Worm (Caenorhabditis elegans) whole organism, L1 larva: Measurements from ENCODE around the gene srsx-36.

ENCODE experiments used
- C04F5.9 ChIP-seq: sonication (generic microtip); optimal IDR thresholded peaks from 2 replicates; lab custom pipeline; 2016; ENCODE audit warnings: missing genetic modification characterization, missing compliant biosample characterization
- C34B4.2 ChIP-seq: sonication (generic microtip); optimal IDR thresholded peaks from 2 replicates; lab custom pipeline; 2017; ENCODE audit warnings: mild to moderate bottlenecking, missing genetic modification characterization, missing compliant biosample characterization
- Y116A8C.19 ChIP-seq: sonication (generic microtip); optimal IDR thresholded peaks from 2 replicates; lab custom pipeline; 2016; ENCODE audit warnings: missing compliant biosample characterization, missing genetic modification characterization, borderline replicate concordance
- alr-1 ChIP-seq: fragments of 200-800 bp; sonication (Bioruptor generic); optimal IDR thresholded peaks from 2 replicates; lab custom pipeline; 2018; ENCODE audit warnings: borderline replicate concordance, mild to moderate bottlenecking, missing genetic modification characterization, missing compliant biosample characterization
- aly-2 ChIP-seq: fragments of 150-350 bp; optimal IDR thresholded peaks from 2 replicates; lab custom pipeline; 2014; ENCODE audit warnings: missing biosample characterization, missing genetic modification characterization
- blmp-1 ChIP-seq: fragments of 150-350 bp; optimal IDR thresholded peaks from 2 replicates; lab custom pipeline; 2014; ENCODE audit warnings: missing biosample characterization, missing genetic modification characterization
- ceh-63 ChIP-seq: fragments of 200-800 bp; sonication (Bioruptor generic); optimal IDR thresholded peaks from 2 replicates; lab custom pipeline; 2018; ENCODE audit warnings: mild to moderate bottlenecking, missing genetic modification characterization, missing compliant biosample characterization
- ces-1 ChIP-seq: fragments of 150-350 bp; optimal IDR thresholded peaks from 2 replicates; lab custom pipeline; 2014; ENCODE audit warnings: missing biosample characterization, missing genetic modification reagents, missing genetic modification characterization
- dsc-1 ChIP-seq: sonication (generic microtip); optimal IDR thresholded peaks from 2 replicates; lab custom pipeline; 2016; ENCODE audit warnings: mild to moderate bottlenecking, missing genetic modification characterization, missing compliant biosample characterization
- efl-1 ChIP-seq, 4 experiments: fragments of 150-350 bp; optimal IDR thresholded peaks in 3 of 4; peaks in 1 of 4; 1 replicate in 1 of 4; 2 replicates in 3 of 4; lab custom pipeline; 2014; ENCODE audit warnings: missing biosample characterization in 2 of 4, missing genetic modification characterization in 2 of 4, missing genetic modification reagents in 2 of 4
- efl-3 ChIP-seq: fragments of 200-800 bp; sonication (Bioruptor generic); optimal IDR thresholded peaks from 2 replicates; lab custom pipeline; 2018; ENCODE audit warnings: mild to moderate bottlenecking, missing genetic modification characterization, missing compliant biosample characterization
- elt-2 ChIP-seq: sonication (generic microtip); optimal IDR thresholded peaks from 2 replicates; lab custom pipeline; 2016; ENCODE audit warnings: missing genetic modification characterization, mild to moderate bottlenecking, inconsistent platforms, missing compliant biosample characterization, missing genetic modification reagents
- fkh-4 ChIP-seq: sonication (generic microtip); optimal IDR thresholded peaks from 2 replicates; lab custom pipeline; 2016; ENCODE audit warnings: missing compliant biosample characterization, missing genetic modification characterization, borderline replicate concordance
- fos-1 ChIP-seq: fragments of 150-350 bp; optimal IDR thresholded peaks from 2 replicates; lab custom pipeline; 2014; ENCODE audit warnings: missing biosample characterization, missing genetic modification characterization
- hlh-4 ChIP-seq: sonication (generic microtip); optimal IDR thresholded peaks from 2 replicates; lab custom pipeline; 2016; ENCODE audit warnings: mild to moderate bottlenecking, missing genetic modification characterization, missing compliant biosample characterization
- isw-1 ChIP-seq: fragments of 200-800 bp; sonication (Bioruptor generic); IDR thresholded peaks from 2 replicates; pipeline ENCODE4 v1.3.6; 2022; ENCODE audit warnings: missing genetic modification characterization, missing compliant biosample characterization
- jun-1 ChIP-seq: fragments of 150-350 bp; optimal IDR thresholded peaks from 2 replicates; lab custom pipeline; 2014; ENCODE audit warnings: missing biosample characterization, missing genetic modification reagents, missing genetic modification characterization
- lin-15B ChIP-seq: fragments of 150-350 bp; sonication (generic microtip); optimal IDR thresholded peaks from 3 replicates; lab custom pipeline; 2014; ENCODE audit warnings: missing biosample characterization, missing genetic modification characterization
- lin-39 ChIP-seq: fragments of 150-350 bp; optimal IDR thresholded peaks from 2 replicates; lab custom pipeline; 2014; ENCODE audit warnings: missing biosample characterization, missing genetic modification reagents, missing genetic modification characterization
- lir-3 ChIP-seq: sonication (generic microtip); optimal IDR thresholded peaks from 2 replicates; lab custom pipeline; 2016; ENCODE audit warnings: mild to moderate bottlenecking, missing genetic modification characterization, moderate library complexity, missing compliant biosample characterization; ENCODE audit not compliant: poor library complexity
- lsy-2 ChIP-seq, 2 experiments: fragments of 150-350 bp; optimal IDR thresholded peaks; 2 replicates each; lab custom pipeline; 2014; ENCODE audit warnings: missing biosample characterization in 2 of 2, missing genetic modification characterization in 2 of 2
- mef-2 ChIP-seq: fragments of 150-350 bp; optimal IDR thresholded peaks from 2 replicates; lab custom pipeline; 2014; ENCODE audit warnings: missing biosample characterization, missing genetic modification characterization
- nhr-20 ChIP-seq: sonication (generic microtip); optimal IDR thresholded peaks from 2 replicates; lab custom pipeline; 2016; ENCODE audit warnings: mild to moderate bottlenecking, missing genetic modification characterization, missing compliant biosample characterization
- nhr-28 ChIP-seq: fragments of 150-350 bp; optimal IDR thresholded peaks from 2 replicates; lab custom pipeline; 2014; ENCODE audit warnings: missing biosample characterization, missing genetic modification characterization
- nhr-71 ChIP-seq: sonication (generic microtip); optimal IDR thresholded peaks from 2 replicates; lab custom pipeline; 2016; ENCODE audit warnings: mild to moderate bottlenecking, missing genetic modification characterization, moderate library complexity, missing compliant biosample characterization
- pax-3 ChIP-seq: fragments of 200-800 bp; sonication (Bioruptor generic); optimal IDR thresholded peaks from 2 replicates; lab custom pipeline; 2018; ENCODE audit warnings: mild to moderate bottlenecking, missing genetic modification characterization, moderate library complexity, missing compliant biosample characterization
- skn-1 ChIP-seq: fragments of 150-350 bp; optimal IDR thresholded peaks from 2 replicates; lab custom pipeline; 2014; ENCODE audit warnings: missing biosample characterization, missing genetic modification characterization
- snu-23 ChIP-seq: sonication (generic microtip); optimal IDR thresholded peaks from 2 replicates; lab custom pipeline; 2016; ENCODE audit warnings: missing genetic modification characterization, missing compliant biosample characterization
- sox-4 ChIP-seq: sonication (generic microtip); optimal IDR thresholded peaks from 2 replicates; lab custom pipeline; 2016; ENCODE audit warnings: missing genetic modification characterization, missing compliant biosample characterization
- tbx-2 ChIP-seq: sonication (generic microtip); optimal IDR thresholded peaks from 2 replicates; lab custom pipeline; 2016; ENCODE audit warnings: missing genetic modification characterization, missing compliant biosample characterization
- unc-30 ChIP-seq: sonication (generic microtip); optimal IDR thresholded peaks from 2 replicates; lab custom pipeline; 2017; ENCODE audit warnings: missing biosample characterization, missing genetic modification characterization
- vab-15 ChIP-seq: sonication (generic microtip); optimal IDR thresholded peaks from 2 replicates; lab custom pipeline; 2017; ENCODE audit warnings: missing genotype, mild to moderate bottlenecking, missing genetic modification characterization, missing compliant biosample characterization
- ztf-11 ChIP-seq, 2 experiments: sonication (generic microtip); optimal IDR thresholded peaks; 2 replicates each; lab custom pipeline; 2016 to 2017; ENCODE audit warnings: missing genetic modification characterization in 2 of 2, missing biosample characterization in 1 of 2, missing compliant biosample characterization in 1 of 2

Gene srsx-36

ce11 chrV:15809543-15809942 lies at the start of gene srsx-36:
Gene srsx-36 (minus strand): TSS chrV:15809643.
- TF ChIP-seq mef-2 (tag; lab: Kevin White, UChicago) (no peak), efl-1 (optimal IDR thresholded peaks at IDR 0.05; lab: Kevin White, UChicago) (no peak), efl-1 (GFP tag; optimal IDR thresholded peaks at IDR 0.05 in 1 of 2; lab: Kevin White, UChicago) (no peak)

ce11 chrV:15858292-15858691 lies 48.8 kb upstream of the srsx-36 start, which contains the start of gene srh-148:
Gene srh-148 (minus strand): TSS chrV:15858392.
- TF ChIP-seq fkh-4 (tag; lab: Kevin White, UChicago) = no peak
- peak; percentile 20 for TF ChIP-seq hlh-4

ce11 chrV:15850276-15850811 lies 40.9 kb upstream of the srsx-36 start, which contains the start of gene srh-147:
Gene srh-147 (minus strand): TSS chrV:15850326.
- TF ChIP-seq hlh-4 = peak; percentile 92
- TF ChIP-seq, all 84 proteins: peak for 1; not testable (repeated sequence) for 83

ce11 chrV:15841095-15841494 lies 31.7 kb upstream of the srsx-36 start, which contains the start of gene srh-149:
Gene srh-149 (minus strand): TSS chrV:15841195.
- TF ChIP-seq hlh-4 (peak; percentile 50), C04F5.9 (no peak)

ce11 chrV:15833622-15834021 lies 24.2 kb upstream of the srsx-36 start, which contains the start of gene srbc-54:
Gene srbc-54 (minus strand): TSS chrV:15833722.
- TF ChIP-seq Y116A8C.19 (no peak), nhr-20 (no peak), lin-15B (tag; lab: Kevin White, UChicago) (no peak), elt-2 (tag; lab: Kevin White, UChicago) (no peak), unc-30 (tag; lab: Kevin White, UChicago) (no peak), fos-1 (tag; lab: Kevin White, UChicago) (no peak), efl-3 (GFP tag; lab: Kevin White, UChicago) (no peak), isw-1 (GFP tag; lab: Robert Waterston, UW) (no peak), lsy-2 (tag; optimal IDR thresholded peaks at IDR 0.05; lab: Kevin White, UChicago) (no peak), jun-1 (tag; lab: Kevin White, UChicago) (no peak)
- TF ChIP-seq, all 84 proteins: peak for 0

ce11 chrV:15831586-15831985 lies 22.1 kb upstream of the srsx-36 start, which contains the start of gene srbc-56:
Gene srbc-56 (minus strand): TSS chrV:15831686.
- no peak for TF ChIP-seq lin-39 (tag; lab: Kevin White, UChicago)
- TF ChIP-seq C34B4.2 = no peak

- no peak for TF ChIP-seq sox-4 (tag; lab: Kevin White, UChicago)
- no peak for TF ChIP-seq lir-3 (tag; lab: Kevin White, UChicago)
- no peak for TF ChIP-seq pax-3 (tag; lab: Kevin White, UChicago)
- no peak for TF ChIP-seq aly-2
- TF ChIP-seq vab-15 = no peak
- TF ChIP-seq dsc-1 (tag; lab: Kevin White, UChicago) = no peak
- TF ChIP-seq snu-23 (GFP tag; lab: Kevin White, UChicago) = no peak
- no peak for TF ChIP-seq nhr-28 (tag; lab: Kevin White, UChicago)
- no peak for TF ChIP-seq alr-1 (tag; lab: Kevin White, UChicago)
- no peak for TF ChIP-seq ces-1 (GFP tag; lab: Kevin White, UChicago)
- TF ChIP-seq nhr-71 (tag; lab: Kevin White, UChicago) = no peak
- no peak for TF ChIP-seq mef-2 (tag; lab: Kevin White, UChicago)
- no peak for TF ChIP-seq skn-1 (tag; lab: Kevin White, UChicago)
- TF ChIP-seq ztf-11 (tag; optimal IDR thresholded peaks at IDR 0.05; lab: Kevin White, UChicago) = no peak
- TF ChIP-seq ceh-63 (GFP tag; lab: Kevin White, UChicago) = no peak
- no peak for TF ChIP-seq blmp-1 (tag; lab: Kevin White, UChicago)
- no peak for TF ChIP-seq tbx-2
- TF ChIP-seq, all 84 proteins: peak for 0
These were observed 20.5 kb upstream of the srsx-36 start, which contains the start of gene srbc-55 for ce11 chrV:15829907-15830306. Gene srbc-55 (minus strand): TSS chrV:15830007.
